Worm (Caenorhabditis elegans) whole organism, L3 larva: ENCODE data around the gene mex-5.

ENCODE experiments used
- ama-1 ChIP-seq: fragments of 150-350 bp; optimal IDR thresholded peaks from 2 replicates; lab custom pipeline; 2018
- ceh-28 ChIP-seq: fragments of 150-350 bp; optimal IDR thresholded peaks from 2 replicates; lab custom pipeline; 2014; ENCODE audit warnings: missing biosample characterization, missing genetic modification reagents, missing genetic modification characterization
- nhr-28 ChIP-seq: fragments of 150-350 bp; optimal IDR thresholded peaks from 2 replicates; lab custom pipeline; 2014; ENCODE audit warnings: missing biosample characterization, missing genetic modification characterization
- nhr-43 ChIP-seq: sonication (generic microtip); optimal IDR thresholded peaks from 2 replicates; lab custom pipeline; 2016; ENCODE audit warnings: mild to moderate bottlenecking, missing genetic modification characterization, missing compliant biosample characterization; ENCODE audit not compliant: poor library complexity, severe bottlenecking
- nhr-67 ChIP-seq: fragments of 150-350 bp; optimal IDR thresholded peaks from 2 replicates; lab custom pipeline; 2014; ENCODE audit warnings: missing biosample characterization, missing genetic modification characterization
- zag-1 ChIP-seq: fragments of 150-350 bp; optimal IDR thresholded peaks from 2 replicates; lab custom pipeline; 2014; ENCODE audit warnings: missing biosample characterization, missing genetic modification characterization

ce11 chrIV:13390770-13391169 is 37.2 kb downstream of the mex-5 start:
- TF ChIP-seq nhr-28 (tag; lab: Kevin White, UChicago) = no peak
- TF ChIP-seq ceh-28 (tag; lab: Kevin White, UChicago) = no peak
- no peak for TF ChIP-seq nhr-43 (tag; lab: Kevin White, UChicago)
- no peak for TF ChIP-seq ama-1 (lab: Kevin White, UChicago)
- no peak for TF ChIP-seq nhr-67 (tag; lab: Kevin White, UChicago)
- no peak for TF ChIP-seq zag-1 (tag; lab: Kevin White, UChicago)
